Fruit fly (Drosophila melanogaster) whole organism, embryonic: ENCODE data around the gene CG31974.

Experiments
- Asciz ChIP-seq: fragments of 200-800 bp; sonication (Bioruptor generic); optimal IDR thresholded peaks from 2 replicates; lab custom pipeline; 2017; ENCODE audit warnings: missing biosample characterization, mild to moderate bottlenecking, missing genetic modification characterization, missing genetic modification reagents
- B-H2 ChIP-seq: fragments of 200-800 bp; sonication (Bioruptor generic); optimal IDR thresholded peaks from 2 replicates; lab custom pipeline; 2018; ENCODE audit warnings: missing biosample characterization, mild to moderate bottlenecking, missing genetic modification characterization
- BEAF-32 ChIP-seq: fragments of 200-800 bp; sonication (Bioruptor generic); optimal IDR thresholded peaks from 3 replicates; lab custom pipeline; 2017; ENCODE audit warnings: missing biosample characterization, missing genetic modification characterization, mild to moderate bottlenecking, moderate library complexity, missing genetic modification reagents
- BtbVII ChIP-seq: fragments of 200-800 bp; sonication (Bioruptor generic); optimal IDR thresholded peaks from 3 replicates; lab custom pipeline; 2017; ENCODE audit warnings: missing biosample characterization, mild to moderate bottlenecking, missing genetic modification characterization
- CG10431 ChIP-seq: fragments of 200-800 bp; sonication (Bioruptor generic); optimal IDR thresholded peaks from 3 replicates; lab custom pipeline; 2018; ENCODE audit warnings: missing biosample characterization, mild to moderate bottlenecking, missing genetic modification characterization
- CG10979 ChIP-seq: fragments of 200-800 bp; sonication (Bioruptor generic); optimal IDR thresholded peaks from 2 replicates; lab custom pipeline; 2018; ENCODE audit warnings: missing biosample characterization, mild to moderate bottlenecking, missing genetic modification characterization, moderate library complexity
- CG11247 ChIP-seq: fragments of 200-800 bp; sonication (Bioruptor generic); IDR thresholded peaks from 2 replicates; pipeline ENCODE4 v1.3.6; 2022; ENCODE audit warnings: missing biosample characterization, missing genetic modification characterization
- CG12104 ChIP-seq: fragments of 200-800 bp; sonication (Bioruptor generic); optimal IDR thresholded peaks from 3 replicates; lab custom pipeline; 2016; ENCODE audit warnings: missing biosample characterization, missing genetic modification characterization
- CG12942 ChIP-seq: fragments of 200-800 bp; sonication (Bioruptor generic); optimal IDR thresholded peaks from 3 replicates; lab custom pipeline; 2016; ENCODE audit warnings: missing biosample characterization, missing genetic modification characterization
- CG13287 ChIP-seq: fragments of 200-800 bp; sonication (Bioruptor generic); IDR thresholded peaks from 2 replicates; pipeline ENCODE4 v1.3.6; 2022; ENCODE audit warnings: missing biosample characterization, missing genetic modification characterization; ENCODE audit not compliant: partially characterized antibody
- CG13775 ChIP-seq: fragments of 200-800 bp; sonication (Bioruptor generic); optimal IDR thresholded peaks from 3 replicates; lab custom pipeline; 2017; ENCODE audit warnings: missing biosample characterization, mild to moderate bottlenecking, missing genetic modification characterization
- CG14710 ChIP-seq: fragments of 200-800 bp; sonication (Bioruptor generic); optimal IDR thresholded peaks from 3 replicates; lab custom pipeline; 2019; ENCODE audit warnings: missing biosample characterization, mild to moderate bottlenecking, missing genetic modification characterization, moderate library complexity
- CG15479 ChIP-seq: fragments of 200-800 bp; sonication (Bioruptor generic); optimal IDR thresholded peaks from 3 replicates; lab custom pipeline; 2019; ENCODE audit warnings: missing biosample characterization, mild to moderate bottlenecking, missing genetic modification characterization, moderate library complexity
- CG15696 ChIP-seq: fragments of 200-800 bp; sonication (Bioruptor generic); optimal IDR thresholded peaks from 2 replicates; lab custom pipeline; 2019; ENCODE audit warnings: missing biosample characterization, mild to moderate bottlenecking, missing genetic modification characterization, moderate library complexity
- CG17328 ChIP-seq: fragments of 200-800 bp; sonication (Bioruptor generic); IDR thresholded peaks from 2 replicates; pipeline ENCODE4 v1.3.6; 2022; ENCODE audit warnings: missing biosample characterization, missing genetic modification characterization
- CG1792 ChIP-seq: fragments of 200-800 bp; sonication (Bioruptor generic); optimal IDR thresholded peaks from 2 replicates; lab custom pipeline; 2016; ENCODE audit warnings: missing biosample characterization, missing genetic modification characterization
- CG2116 ChIP-seq: fragments of 200-800 bp; sonication (Bioruptor generic); optimal IDR thresholded peaks from 3 replicates; lab custom pipeline; 2018; ENCODE audit warnings: missing biosample characterization, mild to moderate bottlenecking, missing genetic modification characterization
- CG2129 ChIP-seq: fragments of 200-800 bp; sonication (Bioruptor generic); IDR thresholded peaks from 2 replicates; pipeline ENCODE4 v1.3.6; 2022; ENCODE audit warnings: missing biosample characterization, missing genetic modification characterization; ENCODE audit not compliant: partially characterized antibody
- CG32532 ChIP-seq: fragments of 200-800 bp; sonication (Bioruptor generic); IDR thresholded peaks from 2 replicates; pipeline ENCODE4 v1.3.6; 2022; ENCODE audit warnings: missing biosample characterization, missing genetic modification characterization
- CG34422 ChIP-seq: fragments of 200-800 bp; sonication (Bioruptor generic); IDR thresholded peaks from 3 replicates; pipeline ENCODE4 v1.3.6; 2022; ENCODE audit warnings: missing biosample characterization, missing genetic modification characterization
- CG3847 ChIP-seq: fragments of 200-800 bp; sonication (Bioruptor generic); IDR thresholded peaks from 2 replicates; pipeline ENCODE4 v1.3.6; 2022; ENCODE audit warnings: missing biosample characterization, missing genetic modification characterization
- CG3995 ChIP-seq: fragments of 200-800 bp; sonication (Bioruptor generic); optimal IDR thresholded peaks from 3 replicates; lab custom pipeline; 2016; ENCODE audit warnings: missing biosample characterization, missing genetic modification characterization
- CG4854 ChIP-seq: fragments of 200-800 bp; sonication (Bioruptor generic); optimal IDR thresholded peaks from 2 replicates; lab custom pipeline; 2016; ENCODE audit warnings: missing biosample characterization, missing genetic modification characterization, inconsistent platforms
- CG7271 ChIP-seq: fragments of 200-800 bp; sonication (Bioruptor generic); optimal IDR thresholded peaks from 2 replicates; lab custom pipeline; 2018; ENCODE audit warnings: missing biosample characterization, mild to moderate bottlenecking, missing genetic modification characterization, moderate library complexity
- CG8359 ChIP-seq: fragments of 200-800 bp; sonication (Bioruptor generic); optimal IDR thresholded peaks from 2 replicates; lab custom pipeline; 2017; ENCODE audit warnings: missing biosample characterization, mild to moderate bottlenecking, missing genetic modification characterization, borderline replicate concordance
- CHES-1-like ChIP-seq: fragments of 200-800 bp; sonication (Bioruptor generic); optimal IDR thresholded peaks from 2 replicates; lab custom pipeline; 2016; ENCODE audit warnings: missing biosample characterization, missing genetic modification characterization
- D19B ChIP-seq: fragments of 200-800 bp; sonication (Bioruptor generic); optimal IDR thresholded peaks from 2 replicates; lab custom pipeline; 2017; ENCODE audit warnings: missing biosample characterization, mild to moderate bottlenecking, missing genetic modification characterization
- Deaf1 ChIP-seq: fragments of 200-800 bp; optimal IDR thresholded peaks from 3 replicates; lab custom pipeline; 2019; ENCODE audit warnings: missing biosample characterization, mild to moderate bottlenecking, missing genetic modification characterization, moderate library complexity
- Dfd ChIP-seq, 2 experiments: fragments of >200 bp; optimal IDR thresholded peaks; 2 replicates each; lab custom pipeline; 2017; ENCODE audit warnings: missing biosample characterization in 2 of 2, missing genetic modification characterization in 2 of 2
- HHEX ChIP-seq: fragments of 200-800 bp; sonication (Bioruptor generic); optimal IDR thresholded peaks from 3 replicates; lab custom pipeline; 2017; ENCODE audit warnings: missing biosample characterization, mild to moderate bottlenecking, missing genetic modification characterization, missing genetic modification reagents
- HLHmδ ChIP-seq: fragments of 200-800 bp; sonication (Bioruptor generic); optimal IDR thresholded peaks from 2 replicates; lab custom pipeline; 2018; ENCODE audit warnings: missing biosample characterization, mild to moderate bottlenecking, missing genetic modification characterization, moderate library complexity
- Hr39 ChIP-seq: fragments of >200 bp; optimal IDR thresholded peaks from 2 replicates; lab custom pipeline; 2017
- Hsf ChIP-seq: fragments of 200-800 bp; sonication (Bioruptor generic); optimal IDR thresholded peaks from 3 replicates; lab custom pipeline; 2016; ENCODE audit warnings: missing biosample characterization, missing genetic modification characterization
- Myb ChIP-seq: fragments of 200-800 bp; sonication (Bioruptor generic); optimal IDR thresholded peaks from 2 replicates; lab custom pipeline; 2016; ENCODE audit warnings: missing biosample characterization, missing genetic modification characterization
- Scr ChIP-seq: fragments of 200-800 bp; sonication (Bioruptor generic); IDR thresholded peaks from 2 replicates; pipeline ENCODE4 v1.3.6; 2022; ENCODE audit warnings: missing biosample characterization, missing genetic modification characterization; ENCODE audit not compliant: partially characterized antibody
- Sox100B ChIP-seq: fragments of 200-800 bp; sonication (Bioruptor generic); optimal IDR thresholded peaks from 3 replicates; lab custom pipeline; 2018; ENCODE audit warnings: missing biosample characterization, mild to moderate bottlenecking, missing genetic modification characterization
- Vsx1 ChIP-seq: fragments of 200-800 bp; sonication (Bioruptor generic); optimal IDR thresholded peaks from 2 replicates; lab custom pipeline; 2017; ENCODE audit warnings: missing biosample characterization, mild to moderate bottlenecking, missing genetic modification characterization, missing genetic modification reagents
- chif ChIP-seq, 2 experiments: fragments of 200-800 bp; sonication (Bioruptor generic); optimal IDR thresholded peaks; 3 replicates each; lab custom pipeline; 2016; ENCODE audit warnings: missing biosample characterization in 2 of 2, missing genetic modification characterization in 2 of 2
- dimm ChIP-seq: fragments of 200-800 bp; sonication (Bioruptor generic); IDR thresholded peaks from 2 replicates; pipeline ENCODE4 v1.3.6; 2022; ENCODE audit warnings: missing biosample characterization, missing genetic modification characterization
- dysf ChIP-seq: fragments of 200-800 bp; sonication (Bioruptor generic); IDR thresholded peaks from 3 replicates; pipeline ENCODE4 v1.3.6; 2022; ENCODE audit warnings: missing biosample characterization, missing genetic modification characterization
- fd96Cb ChIP-seq: fragments of 200-800 bp; sonication (Bioruptor generic); optimal IDR thresholded peaks from 2 replicates; lab custom pipeline; 2018; ENCODE audit warnings: missing biosample characterization, mild to moderate bottlenecking, missing genetic modification characterization, moderate library complexity
- hb ChIP-seq: fragments of 200-800 bp; sonication (Bioruptor generic); IDR thresholded peaks from 3 replicates; pipeline ENCODE4 v1.3.6; 2022; ENCODE audit warnings: missing biosample characterization, missing genetic modification characterization; ENCODE audit not compliant: partially characterized antibody
- hth ChIP-seq: fragments of >200 bp; optimal IDR thresholded peaks from 2 replicates; lab custom pipeline; 2017; ENCODE audit warnings: inconsistent platforms
- luna ChIP-seq: fragments of 200-800 bp; sonication (Bioruptor generic); optimal IDR thresholded peaks from 2 replicates; lab custom pipeline; 2016; ENCODE audit warnings: missing biosample characterization, missing genetic modification characterization
- pita ChIP-seq: fragments of 200-800 bp; sonication (Bioruptor generic); optimal IDR thresholded peaks from 2 replicates; lab custom pipeline; 2017; ENCODE audit warnings: missing biosample characterization, mild to moderate bottlenecking, missing genetic modification characterization
- shn ChIP-seq: fragments of 200-800 bp; sonication (Bioruptor generic); optimal IDR thresholded peaks from 3 replicates; lab custom pipeline; 2016; ENCODE audit warnings: missing biosample characterization, missing genetic modification characterization
- sisA ChIP-seq: fragments of 200-800 bp; sonication (Bioruptor generic); IDR thresholded peaks from 2 replicates; pipeline ENCODE4 v1.3.6; 2022; ENCODE audit warnings: missing biosample characterization, missing genetic modification characterization
- unc-4 ChIP-seq: fragments of 200-800 bp; sonication (Bioruptor generic); IDR thresholded peaks from 2 replicates; pipeline ENCODE4 v1.3.6; 2022; ENCODE audit warnings: missing biosample characterization, missing genetic modification characterization; ENCODE audit not compliant: partially characterized antibody
- usp ChIP-seq: fragments of >200 bp; optimal IDR thresholded peaks from 2 replicates; lab custom pipeline; 2017; ENCODE audit warnings: missing biosample characterization, missing genetic modification characterization
- vfl ChIP-seq: fragments of 200-800 bp; sonication (Bioruptor generic); optimal IDR thresholded peaks from 2 replicates; lab custom pipeline; 2016; ENCODE audit warnings: missing biosample characterization, missing genetic modification characterization
- zen2 ChIP-seq: fragments of 200-800 bp; sonication (Bioruptor generic); IDR thresholded peaks from 3 replicates; pipeline ENCODE4 v1.3.6; 2022; ENCODE audit warnings: missing biosample characterization, missing genetic modification characterization; ENCODE audit not compliant: partially characterized antibody

The CG31974 gene

dm6 chr2L:94639-95059 is 48.2 kb downstream of the CG31974 start, which contains the start of gene Zir (continued):
- TF ChIP-seq Hsf, result no peak
- no peak for TF ChIP-seq CG17328 (GFP tag; lab: Robert Waterston, UW)
- no peak for TF ChIP-seq CG15696
- no peak for TF ChIP-seq pita (GFP tag; lab: Kevin White, UChicago)
- TF ChIP-seq CG10979 (tag; lab: Kevin White, UChicago), result no peak
- no peak for TF ChIP-seq Asciz (GFP tag; lab: Kevin White, UChicago)
- no peak for TF ChIP-seq Hr39
- peak; percentile 14 for TF ChIP-seq BtbVII (GFP tag; lab: Kevin White, UChicago)
- TF ChIP-seq luna (GFP tag; lab: Kevin White, UChicago), result no peak
- TF ChIP-seq BEAF-32 (GFP tag; lab: Kevin White, UChicago), result peak; percentile 59
- no peak for TF ChIP-seq Myb (GFP tag; lab: Kevin White, UChicago)
- TF ChIP-seq CG13287 (GFP tag; lab: Robert Waterston, UW), result peak; percentile 80
- no peak for TF ChIP-seq CG1792
- TF ChIP-seq dimm (GFP tag; lab: Robert Waterston, UW), result no peak
- TF ChIP-seq CG4854 (GFP tag; lab: Kevin White, UChicago), result no peak
- TF ChIP-seq CG12942 (GFP tag; lab: Kevin White, UChicago), result no peak
- TF ChIP-seq HHEX (GFP tag; lab: Kevin White, UChicago), result no peak
- TF ChIP-seq Deaf1, result no peak
- no peak for TF ChIP-seq vfl
- TF ChIP-seq fd96Cb (tag; lab: Kevin White, UChicago), result no peak
- no peak for TF ChIP-seq CG3847
- TF ChIP-seq CG2129 (GFP tag; lab: Robert Waterston, UW), result peak; percentile 45; the same call in 1 of the 2 replicates
- TF ChIP-seq CG2116, result peak; percentile 33
- no peak for TF ChIP-seq Vsx1 (GFP tag; lab: Kevin White, UChicago)
- no peak for TF ChIP-seq sisA (GFP tag; lab: Robert Waterston, UW)
- TF ChIP-seq Sox100B (GFP tag; lab: Kevin White, UChicago), result no peak
- no peak for TF ChIP-seq usp (GFP tag; lab: Kevin White, UChicago)
- TF ChIP-seq unc-4, result peak; percentile 67
- TF ChIP-seq CG34422 (GFP tag; lab: Robert Waterston, UW), result no peak
- TF ChIP-seq Dfd (GFP tag; optimal IDR thresholded peaks at IDR 0.05; lab: Kevin White, UChicago), result no peak
- TF ChIP-seq CG10431 (GFP tag; lab: Kevin White, UChicago), result no peak
- peak; percentile 10; the same call in 1 of the 3 replicates for TF ChIP-seq zen2 (GFP tag; lab: Robert Waterston, UW)
- no peak for TF ChIP-seq CG3995 (GFP tag; lab: Kevin White, UChicago)
- no peak for TF ChIP-seq HLHmδ
- TF ChIP-seq CG32532 (GFP tag; lab: Robert Waterston, UW), result no peak
- TF ChIP-seq CG15479 (GFP tag; lab: Kevin White, UChicago), result no peak
- no peak for TF ChIP-seq shn (GFP tag; lab: Kevin White, UChicago)
- no peak for TF ChIP-seq dysf (GFP tag; lab: Robert Waterston, UW)
- TF ChIP-seq chif (GFP tag; optimal IDR thresholded peaks at IDR 0.05; lab: Kevin White, UChicago), result no peak
- peak; percentile 13 for TF ChIP-seq CG14710 (tag; lab: Kevin White, UChicago)
- TF ChIP-seq hb (GFP tag; lab: Robert Waterston, UW), result peak; percentile 72
- no peak for TF ChIP-seq CG12104
- TF ChIP-seq Scr (GFP tag; lab: Robert Waterston, UW), result peak; percentile 71
- no peak for TF ChIP-seq B-H2 (GFP tag; lab: Kevin White, UChicago)
- no peak for TF ChIP-seq CG11247 (GFP tag; lab: Robert Waterston, UW)
- TF ChIP-seq CHES-1-like, result no peak
- TF ChIP-seq CG13775 (GFP tag; lab: Kevin White, UChicago), result peak; percentile 0
- no peak for TF ChIP-seq D19B (GFP tag; lab: Kevin White, UChicago)
- no peak for TF ChIP-seq CG8359
- no peak for TF ChIP-seq CG7271 (tag; lab: Kevin White, UChicago)
- no peak for TF ChIP-seq hth
